Fruit fly (Drosophila melanogaster): ENCODE data around the gene Rap1.

The Rap1 gene

DNA sequence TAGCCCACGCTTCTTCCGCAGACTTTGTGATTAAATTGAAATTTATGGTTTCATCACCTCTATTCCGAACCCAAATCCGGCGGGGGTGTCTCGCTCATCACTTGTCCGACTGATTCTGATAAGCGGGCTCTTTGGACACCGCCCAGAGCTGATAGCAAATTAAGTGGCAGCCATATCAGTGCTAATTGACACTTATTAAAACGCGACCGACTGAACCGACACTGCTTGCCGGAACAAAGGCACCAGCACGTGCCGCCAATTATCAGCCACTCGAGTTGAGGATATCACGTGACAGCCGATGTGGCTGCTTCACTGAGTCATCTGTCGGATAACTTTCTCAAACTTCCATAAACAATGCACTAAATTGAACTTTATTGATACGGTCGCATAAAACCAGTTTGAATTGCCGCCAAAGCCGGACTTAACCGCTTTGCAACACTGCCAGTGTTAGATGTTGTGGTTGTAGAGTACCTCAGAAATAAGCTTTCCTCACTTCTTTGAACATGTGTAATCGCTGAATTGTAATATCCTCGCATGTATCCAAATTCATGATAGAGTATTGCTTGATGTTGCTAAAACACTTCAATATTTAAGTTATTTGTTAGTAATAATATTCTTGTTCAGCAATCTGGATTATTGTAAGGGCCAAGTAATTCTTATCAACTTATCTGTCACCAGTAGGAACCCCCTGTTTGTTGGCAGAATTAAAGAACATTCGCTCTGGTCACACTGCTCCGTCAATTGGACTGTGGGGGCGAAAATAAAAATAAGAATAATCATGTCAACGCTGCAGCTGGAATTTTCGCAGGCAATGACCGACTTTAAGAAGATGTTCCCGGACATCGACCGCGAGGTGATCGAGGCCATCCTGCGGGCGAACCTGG lies 5.3 kb downstream of the Rap1 start, which contains the start of gene CG12024 (continued):
- TF ChIP-seq CG15696 (tag; optimal IDR thresholded peaks at IDR 0.05) (peak; percentile 70), yki (optimal IDR thresholded peaks at IDR 0.05) (no peak), E2f1 (GFP tag; IDR thresholded peaks at IDR 0.05) (peak; percentile 54), rib (GFP tag; IDR thresholded peaks at IDR 0.05) (no peak), stwl (tag; optimal IDR thresholded peaks at IDR 0.05) (peak; percentile 97), sc (optimal IDR thresholded peaks at IDR 0.05) (no peak), sc (GFP tag; optimal IDR thresholded peaks at IDR 0.05) (peak; percentile 9), Jarid2 (GFP tag; optimal IDR thresholded peaks at IDR 0.05) (peak; percentile 33), Kr (GFP tag; optimal IDR thresholded peaks at IDR 0.05) (no peak), Neu2 (GFP tag; optimal IDR thresholded peaks at IDR 0.05; ENCODE audit: borderline replicate concordance) (no peak), CG10979 (tag; optimal IDR thresholded peaks at IDR 0.05) (peak; percentile 62), twi (tag; optimal IDR thresholded peaks at IDR 0.05) (no peak), CG17361 (GFP tag; IDR thresholded peaks at IDR 0.05) (peak; percentile 87), CG13894 (tag; optimal IDR thresholded peaks at IDR 0.05) (peak; percentile 65), p53 (GFP tag; optimal IDR thresholded peaks at IDR 0.05) (no peak), Bteb2 (GFP tag; optimal IDR thresholded peaks at IDR 0.05) (peak; percentile 65), CG2202 (tag; optimal IDR thresholded peaks at IDR 0.05) (no peak), CG18262 (tag; optimal IDR thresholded peaks at IDR 0.05) (peak; percentile 63), pita (GFP tag; optimal IDR thresholded peaks at IDR 0.05) (no peak), CG6683 (GFP tag; optimal IDR thresholded peaks at IDR 0.05) (peak; percentile 41), Fer3 (tag; optimal IDR thresholded peaks at IDR 0.05) (peak; percentile 71), schlank (tag; optimal IDR thresholded peaks at IDR 0.05) (no peak), CG1603 (tag; optimal IDR thresholded peaks at IDR 0.05) (peak; percentile 84), scrt (GFP tag; optimal IDR thresholded peaks at IDR 0.05) (no peak), al (GFP tag; IDR thresholded peaks at IDR 0.05) (peak; percentile 66), Ada2b (GFP tag; IDR thresholded peaks at IDR 0.05) (peak; percentile 55), eve (GFP tag; optimal IDR thresholded peaks at IDR 0.05) (no peak), Stat92E (GFP tag; optimal IDR thresholded peaks at IDR 0.05) (no peak), CG6272 (GFP tag; IDR thresholded peaks at IDR 0.05) (peak; percentile 69), CG4707 (GFP tag; optimal IDR thresholded peaks at IDR 0.05) (no peak), bsh (GFP tag; optimal IDR thresholded peaks at IDR 0.05) (peak in 1 of 2 experiments; percentile 61), CG9215 (GFP tag; IDR thresholded peaks at IDR 0.05) (peak; percentile 75), dati (GFP tag; IDR thresholded peaks at IDR 0.05) (no peak), CG32772 (GFP tag; IDR thresholded peaks at IDR 0.05) (peak; percentile 41; the same call in 1 of the 2 replicates), pan (optimal IDR thresholded peaks at IDR 0.05) (no peak), pan (GFP tag; optimal IDR thresholded peaks at IDR 0.05 in 1 of 2, IDR thresholded peaks at IDR 0.05 in 1 of 2) (peak in 1 of 2 experiments; percentile 38), Hmx (GFP tag; optimal IDR thresholded peaks at IDR 0.05) (no peak), Spps (tag; optimal IDR thresholded peaks at IDR 0.05) (peak; percentile 34), CG12299 (tag; optimal IDR thresholded peaks at IDR 0.05) (peak; percentile 12), CG2129 (GFP tag; IDR thresholded peaks at IDR 0.05; ENCODE audit: partially characterized antibody) (no peak), Doc3 (GFP tag; IDR thresholded peaks at IDR 0.05; ENCODE audit: partially characterized antibody) (no peak), CG10274 (GFP tag; optimal IDR thresholded peaks at IDR 0.05) (peak; percentile 5), jing (GFP tag; optimal IDR thresholded peaks at IDR 0.05) (peak; percentile 43), CG30403 (GFP tag; optimal IDR thresholded peaks at IDR 0.05) (peak; percentile 85), CG6654 (GFP tag; optimal IDR thresholded peaks at IDR 0.05) (no peak), Chrac-16 (GFP tag; optimal IDR thresholded peaks at IDR 0.05) (peak; percentile 83), pho (GFP tag; optimal IDR thresholded peaks at IDR 0.05) (peak; percentile 84), wdn (GFP tag; IDR thresholded peaks at IDR 0.05) (0 out of 2 replicates have a peak, but pooled peaks have one; percentile 33), CG14667 (GFP tag; IDR thresholded peaks at IDR 0.05) (no peak)

Data from whole organism, embryonic.